Worm (Caenorhabditis elegans) whole organism, L3 larva: ENCODE measurements around the gene srsx-27.

ENCODE experiments used
- R02D3.7 ChIP-seq: fragments of 150-350 bp; optimal IDR thresholded peaks from 2 replicates; lab custom pipeline; 2014; ENCODE audit warnings: missing biosample characterization, missing genetic modification characterization
- aly-2 ChIP-seq: fragments of 150-350 bp; optimal IDR thresholded peaks from 2 replicates; lab custom pipeline; 2014; ENCODE audit warnings: missing biosample characterization, missing genetic modification characterization
- ceh-16 ChIP-seq: sonication (generic microtip); optimal IDR thresholded peaks from 2 replicates; lab custom pipeline; 2017; ENCODE audit warnings: missing biosample characterization, missing genetic modification characterization
- ceh-28 ChIP-seq: fragments of 150-350 bp; optimal IDR thresholded peaks from 2 replicates; lab custom pipeline; 2014; ENCODE audit warnings: missing biosample characterization, missing genetic modification reagents, missing genetic modification characterization
- ceh-82 ChIP-seq: fragments of 150-350 bp; optimal IDR thresholded peaks from 2 replicates; lab custom pipeline; 2014; ENCODE audit warnings: missing biosample characterization, missing genetic modification characterization
- ceh-9 ChIP-seq: sonication (generic microtip); optimal IDR thresholded peaks from 2 replicates; lab custom pipeline; 2018; ENCODE audit warnings: missing biosample characterization, missing genetic modification characterization
- daf-12 ChIP-seq: fragments of 150-350 bp; optimal IDR thresholded peaks from 2 replicates; lab custom pipeline; 2014; ENCODE audit warnings: missing biosample characterization, missing genetic modification reagents, missing genetic modification characterization
- egl-27 ChIP-seq: sonication (generic microtip); optimal IDR thresholded peaks from 4 replicates; lab custom pipeline; 2017; ENCODE audit warnings: missing biosample characterization, missing genetic modification reagents, missing genetic modification characterization
- egl-5 ChIP-seq: fragments of 150-350 bp; optimal IDR thresholded peaks from 2 replicates; lab custom pipeline; 2017; ENCODE audit warnings: missing biosample characterization, missing genetic modification reagents, missing genetic modification characterization, inconsistent platforms
- elt-1 ChIP-seq: fragments of 150-350 bp; optimal IDR thresholded peaks from 2 replicates; lab custom pipeline; 2014; ENCODE audit warnings: missing biosample characterization, missing genetic modification characterization
- elt-2 ChIP-seq: sonication (generic microtip); optimal IDR thresholded peaks from 2 replicates; lab custom pipeline; 2016; ENCODE audit warnings: missing genetic modification reagents, mild to moderate bottlenecking, missing genetic modification characterization, missing compliant biosample characterization
- elt-3 ChIP-seq, 3 experiments: fragments of 150-350 bp in 1 of 3; sonication (generic microtip) in 2 of 3; optimal IDR thresholded peaks; 2 replicates in 2 of 3; 4 replicates in 1 of 3; lab custom pipeline; 2014 to 2017; ENCODE audit warnings: missing biosample characterization in 3 of 3, missing genetic modification characterization in 3 of 3
- fkh-10 ChIP-seq: sonication (generic microtip); optimal IDR thresholded peaks from 2 replicates; lab custom pipeline; 2017; ENCODE audit warnings: missing biosample characterization, missing genetic modification reagents, missing genetic modification characterization
- fos-1 ChIP-seq: fragments of 150-350 bp; optimal IDR thresholded peaks from 2 replicates; lab custom pipeline; 2014; ENCODE audit warnings: missing biosample characterization, missing genetic modification characterization
- hmg-11 ChIP-seq: sonication (generic microtip); optimal IDR thresholded peaks from 2 replicates; lab custom pipeline; 2016; ENCODE audit warnings: missing genetic modification characterization, missing compliant biosample characterization
- jun-1 ChIP-seq: fragments of 150-350 bp; optimal IDR thresholded peaks from 2 replicates; lab custom pipeline; 2014; ENCODE audit warnings: missing biosample characterization, missing genetic modification reagents, missing genetic modification characterization
- lin-15B ChIP-seq: fragments of 150-350 bp; optimal IDR thresholded peaks from 2 replicates; lab custom pipeline; 2014; ENCODE audit warnings: missing biosample characterization, missing genetic modification characterization
- lin-39 ChIP-seq: fragments of 150-350 bp; optimal IDR thresholded peaks from 2 replicates; lab custom pipeline; 2018; ENCODE audit warnings: missing biosample characterization, missing genetic modification reagents, missing genetic modification characterization
- mdl-1 ChIP-seq: fragments of 150-350 bp; optimal IDR thresholded peaks from 2 replicates; lab custom pipeline; 2014; ENCODE audit warnings: missing biosample characterization, missing genetic modification characterization
- mml-1 ChIP-seq: fragments of 150-350 bp; sonication (generic microtip); optimal IDR thresholded peaks from 3 replicates; lab custom pipeline; 2014; ENCODE audit warnings: missing biosample characterization, missing genetic modification characterization
- nhr-11 ChIP-seq: fragments of 150-350 bp; optimal IDR thresholded peaks from 2 replicates; lab custom pipeline; 2014; ENCODE audit warnings: missing biosample characterization, missing genetic modification characterization
- nhr-12 ChIP-seq: fragments of 150-350 bp; optimal IDR thresholded peaks from 2 replicates; lab custom pipeline; 2014; ENCODE audit warnings: missing biosample characterization, missing genetic modification characterization
- nhr-23 ChIP-seq: fragments of 150-350 bp; optimal IDR thresholded peaks from 2 replicates; lab custom pipeline; 2014; ENCODE audit warnings: missing biosample characterization, missing genetic modification reagents, missing genetic modification characterization
- nhr-237 ChIP-seq: fragments of 150-350 bp; optimal IDR thresholded peaks from 2 replicates; lab custom pipeline; 2014; ENCODE audit warnings: missing biosample characterization, missing genetic modification characterization
- nhr-25 ChIP-seq: sonication (generic microtip); optimal IDR thresholded peaks from 2 replicates; lab custom pipeline; 2017; ENCODE audit warnings: missing biosample characterization, missing genetic modification characterization
- nhr-28 ChIP-seq: fragments of 150-350 bp; optimal IDR thresholded peaks from 2 replicates; lab custom pipeline; 2014; ENCODE audit warnings: missing biosample characterization, missing genetic modification characterization
- nhr-43 ChIP-seq: sonication (generic microtip); optimal IDR thresholded peaks from 2 replicates; lab custom pipeline; 2016; ENCODE audit warnings: mild to moderate bottlenecking, missing genetic modification characterization, missing compliant biosample characterization; ENCODE audit not compliant: poor library complexity, severe bottlenecking
- nhr-76 ChIP-seq: fragments of 150-350 bp; sonication (generic microtip); optimal IDR thresholded peaks from 5 replicates; lab custom pipeline; 2014; ENCODE audit warnings: missing biosample characterization, missing genetic modification characterization
- nhr-77 ChIP-seq: fragments of 150-350 bp; optimal IDR thresholded peaks from 2 replicates; lab custom pipeline; 2014; ENCODE audit warnings: missing biosample characterization, missing genetic modification characterization
- pha-4 ChIP-seq: fragments of 150-350 bp; optimal IDR thresholded peaks from 2 replicates; lab custom pipeline; 2014; ENCODE audit warnings: missing biosample characterization, missing genetic modification reagents, missing genetic modification characterization
- pqm-1 ChIP-seq: fragments of 150-350 bp; optimal IDR thresholded peaks from 2 replicates; lab custom pipeline; 2017; ENCODE audit warnings: missing biosample characterization, missing genetic modification characterization, inconsistent platforms
- sea-2 ChIP-seq: fragments of 150-350 bp; sonication (generic microtip); optimal IDR thresholded peaks from 4 replicates; lab custom pipeline; 2014; ENCODE audit warnings: missing biosample characterization, missing genetic modification reagents, missing genetic modification characterization
- skn-1 ChIP-seq: fragments of 150-350 bp; optimal IDR thresholded peaks from 2 replicates; lab custom pipeline; 2014; ENCODE audit warnings: missing biosample characterization, missing genetic modification characterization
- snpc-4 ChIP-seq: fragments of 150-350 bp; optimal IDR thresholded peaks from 2 replicates; lab custom pipeline; 2014; ENCODE audit warnings: missing biosample characterization, missing genetic modification characterization
- tbx-2 ChIP-seq: sonication (generic microtip); optimal IDR thresholded peaks from 2 replicates; lab custom pipeline; 2016; ENCODE audit warnings: mild to moderate bottlenecking, missing genetic modification characterization, missing compliant biosample characterization
- unc-39 ChIP-seq: sonication (generic microtip); optimal IDR thresholded peaks from 4 replicates; lab custom pipeline; 2017; ENCODE audit warnings: missing biosample characterization, missing genetic modification characterization
- zag-1 ChIP-seq: fragments of 150-350 bp; optimal IDR thresholded peaks from 2 replicates; lab custom pipeline; 2014; ENCODE audit warnings: missing biosample characterization, missing genetic modification characterization
- ztf-11 ChIP-seq: fragments of 150-350 bp; optimal IDR thresholded peaks from 2 replicates; lab custom pipeline; 2014; ENCODE audit warnings: missing biosample characterization, missing genetic modification characterization
- ztf-4 ChIP-seq: fragments of 150-350 bp; optimal IDR thresholded peaks from 2 replicates; lab custom pipeline; 2014; ENCODE audit warnings: missing biosample characterization, missing genetic modification characterization

The srsx-27 gene

ce11 chrV:10158528-10158927, 8.7 kb downstream of the srsx-27 start, which contains the start of gene srsx-30:
Gene srsx-30, plus strand, starts transcription at chrV:10158828.
- TF ChIP-seq snpc-4 (no peak), ceh-9 (tag; lab: Kevin White, UChicago) (no peak), ceh-16 (tag; lab: Kevin White, UChicago) (no peak)

ce11 chrV:10159972-10160371, 10.1 kb downstream of the srsx-27 start:
- TF ChIP-seq pqm-1 (peak; percentile 65), zag-1 (no peak), nhr-11 (tag; lab: Kevin White, UChicago) (no peak), R02D3.7 (tag; lab: Kevin White, UChicago) (no peak), ztf-11 (tag; lab: Kevin White, UChicago) (no peak), pha-4 (tag; lab: Kevin White, UChicago) (peak; percentile 15), nhr-23 (tag; lab: Kevin White, UChicago) (no peak), elt-2 (tag; lab: Kevin White, UChicago) (peak; percentile 78), ceh-16 (tag; lab: Kevin White, UChicago) (no peak)

- TF ChIP-seq skn-1 (tag; lab: Kevin White, UChicago) (peak; percentile 70), snpc-4 (no peak), unc-39 (tag; lab: Kevin White, UChicago) (no peak), lin-39 (no peak), nhr-43 (tag; lab: Kevin White, UChicago) (no peak), fos-1 (tag; lab: Kevin White, UChicago) (no peak), nhr-28 (tag; lab: Kevin White, UChicago) (no peak), ceh-82 (tag; lab: Kevin White, UChicago) (no peak), elt-2 (tag; lab: Kevin White, UChicago) (peak; percentile 94), elt-3 (tag; optimal IDR thresholded peaks at IDR 0.05; lab: Kevin White, UChicago) (no peak), ceh-28 (no peak), nhr-11 (tag; lab: Kevin White, UChicago) (no peak), mdl-1 (tag; lab: Kevin White, UChicago) (peak; percentile 24), elt-1 (tag; lab: Kevin White, UChicago) (no peak), fkh-10 (no peak), tbx-2 (tag; lab: Kevin White, UChicago) (no peak), pha-4 (tag; lab: Kevin White, UChicago) (peak; percentile 15), jun-1 (peak; percentile 39), mml-1 (tag; lab: Kevin White, UChicago) (no peak), nhr-237 (tag; lab: Kevin White, UChicago) (no peak), pqm-1 (peak; percentile 96), egl-27 (no peak), zag-1 (no peak), ztf-4 (tag; lab: Kevin White, UChicago) (no peak), ceh-16 (tag; lab: Kevin White, UChicago) (no peak), sea-2 (GFP tag; lab: Kevin White, UChicago) (no peak), egl-5 (tag; lab: Kevin White, UChicago) (no peak), aly-2 (tag; lab: Kevin White, UChicago) (no peak)
Observed at ce11 chrV:10160954-10161353, 11.1 kb downstream of the srsx-27 start, which contains the start of gene C51E3.10. Gene C51E3.10, minus strand, starts transcription at chrV:10161134.

- TF ChIP-seq nhr-77, result no peak
- TF ChIP-seq nhr-12 (tag; lab: Kevin White, UChicago), result no peak
- TF ChIP-seq ceh-9 (tag; lab: Kevin White, UChicago), result no peak
- TF ChIP-seq snpc-4, result no peak
- TF ChIP-seq lin-15B, result no peak
- TF ChIP-seq jun-1, result no peak
- no peak for TF ChIP-seq hmg-11
- no peak for TF ChIP-seq daf-12 (tag; lab: Kevin White, UChicago)
- no peak for TF ChIP-seq zag-1
- no peak for TF ChIP-seq nhr-25 (tag; lab: Kevin White, UChicago)
- TF ChIP-seq ceh-28, result no peak
- TF ChIP-seq aly-2 (tag; lab: Kevin White, UChicago), result no peak
- no peak for TF ChIP-seq nhr-76 (tag; lab: Kevin White, UChicago)
- TF ChIP-seq, all 47 proteins: peak for 0
Observed at ce11 chrV:10166368-10166767, 16.5 kb downstream of the srsx-27 start, which contains the start of gene C51E3.6. Gene C51E3.6, minus strand, starts transcription at chrV:10166468.
